Worm (Caenorhabditis elegans) whole organism, late embryonic: ENCODE measurements around the gene pqn-78.

ENCODE experiments used
- ceh-6 ChIP-seq: fragments of 200-800 bp; sonication (Bioruptor generic); optimal IDR thresholded peaks from 2 replicates; lab custom pipeline; 2018; ENCODE audit warnings: mild to moderate bottlenecking, missing genetic modification characterization, missing compliant biosample characterization
- ceh-9 ChIP-seq: sonication (generic microtip); optimal IDR thresholded peaks from 2 replicates; lab custom pipeline; 2016; ENCODE audit warnings: mild to moderate bottlenecking, missing genetic modification characterization, inconsistent platforms, missing compliant biosample characterization
- dve-1 ChIP-seq: sonication (generic microtip); optimal IDR thresholded peaks from 2 replicates; lab custom pipeline; 2017; ENCODE audit warnings: antibody characterized with exemption, mild to moderate bottlenecking, missing genetic modification characterization, missing compliant biosample characterization
- elt-2 ChIP-seq: sonication (generic microtip); optimal IDR thresholded peaks from 2 replicates; lab custom pipeline; 2016; ENCODE audit warnings: missing genetic modification reagents, missing genetic modification characterization, missing compliant biosample characterization
- fax-1 ChIP-seq: sonication (generic microtip); optimal IDR thresholded peaks from 2 replicates; lab custom pipeline; 2016; ENCODE audit warnings: missing genotype, missing genetic modification characterization, missing compliant biosample characterization
- fkh-6 ChIP-seq: sonication (generic microtip); optimal IDR thresholded peaks from 2 replicates; lab custom pipeline; 2016; ENCODE audit warnings: missing genetic modification characterization, missing compliant biosample characterization
- hlh-30 ChIP-seq: sonication (generic microtip); optimal IDR thresholded peaks from 2 replicates; lab custom pipeline; 2017; ENCODE audit warnings: antibody characterized with exemption, missing genetic modification characterization, missing compliant biosample characterization; ENCODE audit not compliant: insufficient read depth
- hlh-6 ChIP-seq: sonication (generic microtip); optimal IDR thresholded peaks from 2 replicates; lab custom pipeline; 2016; ENCODE audit warnings: missing genotype, missing genetic modification characterization, missing compliant biosample characterization
- hlh-8 ChIP-seq: sonication (generic microtip); optimal IDR thresholded peaks from 2 replicates; lab custom pipeline; 2016; ENCODE audit warnings: missing genotype, missing genetic modification characterization, missing compliant biosample characterization
- odd-2 ChIP-seq: sonication (generic microtip); optimal IDR thresholded peaks from 2 replicates; lab custom pipeline; 2017; ENCODE audit warnings: antibody characterized with exemption, mild to moderate bottlenecking, missing genetic modification characterization, missing compliant biosample characterization
- sdc-2 ChIP-seq: sonication (generic microtip); optimal IDR thresholded peaks from 2 replicates; lab custom pipeline; 2016; ENCODE audit warnings: missing genotype, missing genetic modification characterization, missing compliant biosample characterization
- syd-9 ChIP-seq: sonication (generic microtip); optimal IDR thresholded peaks from 2 replicates; lab custom pipeline; 2016; ENCODE audit warnings: mild to moderate bottlenecking, missing genetic modification characterization, moderate library complexity, missing compliant biosample characterization
- tbx-2 ChIP-seq: sonication (generic microtip); optimal IDR thresholded peaks from 2 replicates; lab custom pipeline; 2016; ENCODE audit warnings: missing genetic modification characterization, missing compliant biosample characterization
- tbx-7 ChIP-seq: sonication (generic microtip); optimal IDR thresholded peaks from 2 replicates; lab custom pipeline; 2016; ENCODE audit warnings: missing genotype, missing genetic modification characterization, missing compliant biosample characterization
- ttx-3 ChIP-seq: sonication (generic microtip); optimal IDR thresholded peaks from 2 replicates; lab custom pipeline; 2016; ENCODE audit warnings: missing genetic modification reagents, missing genetic modification characterization, missing compliant biosample characterization
- unc-3 ChIP-seq, 2 experiments: fragments of 200-800 bp in 1 of 2; sonication (Bioruptor generic) in 1 of 2; sonication (generic microtip) in 1 of 2; conservative IDR thresholded peaks in 1 of 2; optimal IDR thresholded peaks in 1 of 2; 2 replicates each; pipeline versions ENCODE4 v1.3.6 to Lab custom; 2016 to 2022; ENCODE audit warnings: missing compliant biosample characterization in 2 of 2, missing genetic modification characterization in 2 of 2, missing genetic modification reagents in 1 of 2
- unc-42 ChIP-seq: sonication (generic microtip); optimal IDR thresholded peaks from 2 replicates; lab custom pipeline; 2016; ENCODE audit warnings: missing genotype, missing genetic modification characterization, missing compliant biosample characterization

Gene pqn-78

ce11 chrIV:15559065-15559464 lies 35.8 kb downstream of the pqn-78 start:
- TF ChIP-seq elt-2 (tag; lab: Kevin White, UChicago) (peak; percentile 92), syd-9 (tag; lab: Kevin White, UChicago) (no peak)

- TF ChIP-seq dve-1: no peak
- TF ChIP-seq hlh-6 (tag; lab: Kevin White, UChicago): no peak
- no peak for TF ChIP-seq hlh-8 (tag; lab: Kevin White, UChicago)
- no peak for TF ChIP-seq unc-42 (tag; lab: Kevin White, UChicago)
- no peak for TF ChIP-seq fkh-6
- no peak for TF ChIP-seq ttx-3 (tag; lab: Kevin White, UChicago)
- TF ChIP-seq fax-1: no peak
- TF ChIP-seq elt-2 (tag; lab: Kevin White, UChicago): no peak
- TF ChIP-seq tbx-7 (tag; lab: Kevin White, UChicago): no peak
- no peak for TF ChIP-seq sdc-2 (tag; lab: Kevin White, UChicago)
- TF ChIP-seq unc-3 (GFP tag; conservative IDR thresholded peaks at IDR 0.05; lab: Robert Waterston, UW): no peak
- no peak for TF ChIP-seq unc-3 (tag; optimal IDR thresholded peaks at IDR 0.05; lab: Kevin White, UChicago)
- no peak for TF ChIP-seq ceh-6
- no peak for TF ChIP-seq odd-2 (tag; lab: Kevin White, UChicago)
- TF ChIP-seq ceh-9: no peak
- TF ChIP-seq hlh-30 (tag; lab: Kevin White, UChicago): no peak
- no peak for TF ChIP-seq tbx-2 (tag; lab: Kevin White, UChicago)
Observed at ce11 chrIV:15554771-15555170, 40.1 kb downstream of the pqn-78 start.
